Worm (Caenorhabditis elegans) whole organism, L4 larva: ENCODE data around the gene vgln-1.

Experiments used
- F10B5.3 ChIP-seq: sonication (generic microtip); optimal IDR thresholded peaks from 2 replicates; lab custom pipeline; 2016; ENCODE audit warnings: mild to moderate bottlenecking, missing genetic modification characterization, missing compliant biosample characterization
- T20F7.1 ChIP-seq: fragments of 200-800 bp; sonication (Bioruptor generic); optimal IDR thresholded peaks from 2 replicates; lab custom pipeline; 2018; ENCODE audit warnings: mild to moderate bottlenecking, missing genetic modification characterization, missing compliant biosample characterization
- Y105C5A.15 ChIP-seq: fragments of 200-800 bp; sonication (Bioruptor generic); IDR thresholded peaks from 2 replicates; pipeline ENCODE4 v1.3.6; 2022; ENCODE audit warnings: missing genetic modification characterization, missing compliant biosample characterization
- Y48G9A.11 ChIP-seq: fragments of 200-800 bp; sonication (Bioruptor generic); IDR thresholded peaks from 2 replicates; pipeline ENCODE4 v1.3.6; 2022; ENCODE audit warnings: missing genetic modification reagents, missing genetic modification characterization, missing compliant biosample characterization
- ZK546.5 ChIP-seq, 2 experiments: sonication (generic microtip); optimal IDR thresholded peaks; 2 replicates each; lab custom pipeline; 2017; ENCODE audit warnings: missing biosample characterization in 2 of 2, missing genetic modification characterization in 2 of 2
- aha-1 ChIP-seq: fragments of 150-350 bp; peaks from one replicate; lab custom pipeline; 2014; ENCODE audit warnings: missing biosample characterization, missing genetic modification characterization
- ceh-20 ChIP-seq: fragments of 200-800 bp; sonication (Bioruptor generic); IDR thresholded peaks from 2 replicates; pipeline ENCODE4 v1.3.6; 2022; ENCODE audit warnings: missing genetic modification reagents, missing genetic modification characterization, missing compliant biosample characterization
- ces-1 ChIP-seq: fragments of 150-350 bp; sonication (generic microtip); optimal IDR thresholded peaks from 4 replicates; lab custom pipeline; 2014; ENCODE audit warnings: missing biosample characterization, missing genetic modification reagents, missing genetic modification characterization
- cey-2 ChIP-seq: sonication (generic microtip); optimal IDR thresholded peaks from 3 replicates; lab custom pipeline; 2017; ENCODE audit warnings: missing genetic modification characterization, mild to moderate bottlenecking, missing compliant biosample characterization, antibody characterized with exemption, borderline replicate concordance; ENCODE audit not compliant: insufficient read depth
- daf-16 ChIP-seq, 3 experiments: sonication (generic microtip); optimal IDR thresholded peaks; 2 replicates each; lab custom pipeline; 2016 to 2017; ENCODE audit warnings: missing genetic modification characterization in 3 of 3, missing genetic modification reagents in 3 of 3, mild to moderate bottlenecking in 2 of 3, missing compliant biosample characterization in 2 of 3, missing biosample characterization in 1 of 3, moderate library complexity in 1 of 3
- daf-19 ChIP-seq: fragments of 200-800 bp; sonication (Bioruptor generic); conservative IDR thresholded peaks from 2 replicates; pipeline ENCODE4 v1.3.6; 2022; ENCODE audit warnings: missing genetic modification characterization, missing compliant biosample characterization
- daf-8 ChIP-seq: fragments of 200-800 bp; sonication (Bioruptor generic); IDR thresholded peaks from 2 replicates; pipeline ENCODE4 v1.3.6; 2022; ENCODE audit warnings: missing genetic modification characterization, missing compliant biosample characterization
- dmd-8 ChIP-seq: fragments of 200-800 bp; sonication (Bioruptor generic); IDR thresholded peaks from 2 replicates; pipeline ENCODE4 v1.3.6; 2022; ENCODE audit warnings: missing genetic modification characterization, missing compliant biosample characterization
- dmd-9 ChIP-seq: fragments of 200-800 bp; sonication (Bioruptor generic); IDR thresholded peaks from 2 replicates; pipeline ENCODE4 v1.3.6; 2022; ENCODE audit warnings: missing genetic modification reagents, missing genetic modification characterization, missing compliant biosample characterization
- dpl-1 ChIP-seq: fragments of 150-350 bp; optimal IDR thresholded peaks from 2 replicates; lab custom pipeline; 2014; ENCODE audit warnings: missing biosample characterization, missing genetic modification reagents, missing genetic modification characterization
- dve-1 ChIP-seq: sonication (generic microtip); optimal IDR thresholded peaks from 2 replicates; lab custom pipeline; 2017; ENCODE audit warnings: antibody characterized with exemption, mild to moderate bottlenecking, missing genetic modification characterization, missing compliant biosample characterization; ENCODE audit not compliant: insufficient read depth
- fkh-10 ChIP-seq: fragments of 150-350 bp; optimal IDR thresholded peaks from 2 replicates; lab custom pipeline; 2014; ENCODE audit warnings: missing biosample characterization, missing genetic modification reagents, missing genetic modification characterization
- fos-1 ChIP-seq: fragments of 150-350 bp; optimal IDR thresholded peaks from 2 replicates; lab custom pipeline; 2014; ENCODE audit warnings: missing biosample characterization, missing genetic modification characterization
- hif-1 ChIP-seq, 2 experiments: sonication (generic microtip); optimal IDR thresholded peaks; 2 replicates each; lab custom pipeline; 2016 to 2017; ENCODE audit warnings: missing compliant biosample characterization in 2 of 2, missing genetic modification characterization in 2 of 2, missing genetic modification reagents in 2 of 2, missing genotype in 2 of 2, mild to moderate bottlenecking in 1 of 2
- hlh-11 ChIP-seq: fragments of 200-800 bp; sonication (Bioruptor generic); optimal IDR thresholded peaks from 2 replicates; lab custom pipeline; 2018; ENCODE audit warnings: mild to moderate bottlenecking, missing genetic modification characterization, missing compliant biosample characterization
- hlh-30 ChIP-seq: sonication (generic microtip); optimal IDR thresholded peaks from 2 replicates; lab custom pipeline; 2017; ENCODE audit warnings: antibody characterized with exemption, mild to moderate bottlenecking, missing genetic modification characterization, missing compliant biosample characterization; ENCODE audit not compliant: insufficient read depth
- jun-1 ChIP-seq: fragments of 150-350 bp; optimal IDR thresholded peaks from 2 replicates; lab custom pipeline; 2014; ENCODE audit warnings: missing biosample characterization, missing genetic modification reagents, missing genetic modification characterization
- lim-7 ChIP-seq: fragments of 200-800 bp; sonication (Bioruptor generic); IDR thresholded peaks from 2 replicates; pipeline ENCODE4 v1.3.6; 2022; ENCODE audit warnings: missing genetic modification characterization, missing compliant biosample characterization
- lin-1 ChIP-seq: fragments of 200-800 bp; sonication (Bioruptor generic); IDR thresholded peaks from 2 replicates; pipeline ENCODE4 v1.3.6; 2022; ENCODE audit warnings: missing genetic modification reagents, missing genetic modification characterization, missing compliant biosample characterization
- lin-13 ChIP-seq: fragments of 150-350 bp; optimal IDR thresholded peaks from 2 replicates; lab custom pipeline; 2014; ENCODE audit warnings: missing biosample characterization, missing genetic modification reagents, missing genetic modification characterization
- lin-38 ChIP-seq: fragments of 200-800 bp; sonication (Bioruptor generic); IDR thresholded peaks from 2 replicates; pipeline ENCODE4 v1.3.6; 2022; ENCODE audit warnings: missing genetic modification reagents, missing genetic modification characterization, missing compliant biosample characterization
- madf-5 ChIP-seq, 2 experiments: fragments of 200-800 bp; sonication (Bioruptor generic); IDR thresholded peaks; 2 replicates each; pipeline ENCODE4 v1.3.6; 2022; ENCODE audit warnings: missing compliant biosample characterization in 2 of 2, missing genetic modification characterization in 2 of 2
- mdt-29 ChIP-seq: fragments of 200-800 bp; sonication (Bioruptor generic); IDR thresholded peaks from 2 replicates; pipeline ENCODE4 v1.3.6; 2022; ENCODE audit warnings: missing genetic modification reagents, missing genetic modification characterization, missing compliant biosample characterization
- nhr-102 ChIP-seq: sonication (generic microtip); optimal IDR thresholded peaks from 2 replicates; lab custom pipeline; 2016; ENCODE audit warnings: mild to moderate bottlenecking, missing genetic modification characterization, moderate library complexity, missing compliant biosample characterization
- nhr-25 ChIP-seq: sonication (generic microtip); optimal IDR thresholded peaks from 2 replicates; lab custom pipeline; 2017; ENCODE audit warnings: missing genetic modification characterization, mild to moderate bottlenecking, missing compliant biosample characterization, antibody characterized with exemption, moderate library complexity, borderline replicate concordance; ENCODE audit not compliant: insufficient read depth
- nhr-28 ChIP-seq: fragments of 150-350 bp; optimal IDR thresholded peaks from 2 replicates; lab custom pipeline; 2014; ENCODE audit warnings: missing biosample characterization, missing genetic modification characterization
- nhr-41 ChIP-seq: fragments of 200-800 bp; sonication (Bioruptor generic); IDR thresholded peaks from 2 replicates; pipeline ENCODE4 v1.3.6; 2022; ENCODE audit warnings: missing genetic modification reagents, missing genetic modification characterization, missing compliant biosample characterization
- nhr-42 ChIP-seq: fragments of 200-800 bp; sonication (Bioruptor generic); IDR thresholded peaks from 2 replicates; pipeline ENCODE4 v1.3.6; 2022; ENCODE audit warnings: missing genetic modification characterization, missing compliant biosample characterization
- nhr-6 ChIP-seq: fragments of 150-350 bp; optimal IDR thresholded peaks from 2 replicates; lab custom pipeline; 2014; ENCODE audit warnings: missing biosample characterization, missing genetic modification characterization
- nhr-76 ChIP-seq: fragments of 150-350 bp; optimal IDR thresholded peaks from 2 replicates; lab custom pipeline; 2014; ENCODE audit warnings: missing biosample characterization, missing genetic modification characterization
- nhr-77 ChIP-seq: fragments of 150-350 bp; optimal IDR thresholded peaks from 2 replicates; lab custom pipeline; 2014; ENCODE audit warnings: missing biosample characterization, missing genetic modification characterization
- rbr-2 ChIP-seq: sonication (generic microtip); optimal IDR thresholded peaks from 2 replicates; lab custom pipeline; 2016; ENCODE audit warnings: missing genotype, missing genetic modification characterization, missing compliant biosample characterization
- saeg-2 ChIP-seq: fragments of 200-800 bp; sonication (Bioruptor generic); IDR thresholded peaks from 2 replicates; pipeline ENCODE4 v1.3.6; 2022; ENCODE audit warnings: missing genetic modification reagents, missing genetic modification characterization, missing compliant biosample characterization
- skn-1 ChIP-seq: fragments of 150-350 bp; optimal IDR thresholded peaks from 2 replicates; lab custom pipeline; 2014; ENCODE audit warnings: missing biosample characterization, missing genetic modification characterization
- snpc-1.2 ChIP-seq: fragments of 200-800 bp; sonication (Bioruptor generic); IDR thresholded peaks from 2 replicates; pipeline ENCODE4 v1.3.6; 2022; ENCODE audit warnings: missing genetic modification reagents, missing genetic modification characterization, missing compliant biosample characterization
- snpc-4 ChIP-seq: fragments of 150-350 bp; optimal IDR thresholded peaks from 2 replicates; lab custom pipeline; 2014; ENCODE audit warnings: missing biosample characterization, missing genetic modification characterization
- tag-97 ChIP-seq: fragments of 200-800 bp; sonication (Bioruptor generic); IDR thresholded peaks from 2 replicates; pipeline ENCODE4 v1.3.6; 2022; ENCODE audit warnings: missing genetic modification characterization, missing compliant biosample characterization
- tra-1 ChIP-seq: fragments of 200-800 bp; sonication (Bioruptor generic); IDR thresholded peaks from 2 replicates; pipeline ENCODE4 v1.3.6; 2022; ENCODE audit warnings: missing genetic modification reagents, missing genetic modification characterization, missing compliant biosample characterization
- unc-130 ChIP-seq: sonication (generic microtip); optimal IDR thresholded peaks from 2 replicates; lab custom pipeline; 2016; ENCODE audit warnings: missing genetic modification reagents, missing genetic modification characterization, missing compliant biosample characterization
- unc-62 ChIP-seq, 3 experiments: fragments of 150-350 bp in 1 of 3; sonication (generic microtip); optimal IDR thresholded peaks in 2 of 3; peaks in 1 of 3; 1 replicate in 1 of 3; 2 replicates in 2 of 3; lab custom pipeline; 2014 to 2017; ENCODE audit warnings: missing biosample characterization in 3 of 3, missing genetic modification characterization in 3 of 3, missing genetic modification reagents in 3 of 3, missing genotype in 1 of 3
- zip-11 ChIP-seq: fragments of 200-800 bp; sonication (Bioruptor generic); IDR thresholded peaks from 2 replicates; pipeline ENCODE4 v1.3.6; 2022; ENCODE audit warnings: missing genetic modification characterization, missing compliant biosample characterization

Gene vgln-1

ce11 chrII:9886216-9886615, 4.7 kb downstream of the vgln-1 start, which contains the start of gene algn-8 (continued):
- TF ChIP-seq tag-97 (GFP tag; lab: Robert Waterston, UW), result no peak
- TF ChIP-seq ZK546.5 (tag; optimal IDR thresholded peaks at IDR 0.05; lab: Kevin White, UChicago), result no peak
- TF ChIP-seq snpc-1.2 (GFP tag; lab: Robert Waterston, UW), result no peak
- no peak for TF ChIP-seq snpc-4
- no peak for TF ChIP-seq daf-19 (GFP tag; lab: Robert Waterston, UW)
- no peak for TF ChIP-seq daf-16 (GFP tag; optimal IDR thresholded peaks at IDR 0.05; lab: Kevin White, UChicago)
- TF ChIP-seq daf-16 (tag; optimal IDR thresholded peaks at IDR 0.05; lab: Kevin White, UChicago), result no peak
- no peak for TF ChIP-seq skn-1 (tag; lab: Kevin White, UChicago)
- TF ChIP-seq Y48G9A.11, result no peak
- TF ChIP-seq Y105C5A.15, result no peak
- no peak for TF ChIP-seq hlh-11 (tag; lab: Kevin White, UChicago)
- no peak for TF ChIP-seq dmd-8 (GFP tag; lab: Robert Waterston, UW)
- TF ChIP-seq nhr-77 (tag; lab: Kevin White, UChicago), result no peak
- TF ChIP-seq nhr-42 (GFP tag; lab: Robert Waterston, UW), result no peak
- peak; percentile 3 for TF ChIP-seq F10B5.3 (tag; lab: Kevin White, UChicago)
- no peak for TF ChIP-seq aha-1
- peak; percentile 26 for TF ChIP-seq nhr-25 (tag; lab: Kevin White, UChicago)
- no peak for TF ChIP-seq unc-130 (GFP tag; lab: Kevin White, UChicago)
- TF ChIP-seq fos-1 (tag; lab: Kevin White, UChicago), result no peak
- TF ChIP-seq jun-1 (tag; lab: Kevin White, UChicago), result no peak
- TF ChIP-seq rbr-2 (tag; lab: Kevin White, UChicago), result no peak
- TF ChIP-seq ces-1 (GFP tag; lab: Kevin White, UChicago), result no peak
- no peak for TF ChIP-seq madf-5 (GFP tag; IDR thresholded peaks at IDR 0.05; lab: Robert Waterston, UW)
- TF ChIP-seq nhr-41 (GFP tag; lab: Robert Waterston, UW), result no peak
- 0 out of 2 replicates have a peak, but pooled peaks have one; percentile 18 for TF ChIP-seq lim-7 (GFP tag; lab: Robert Waterston, UW)
- TF ChIP-seq dmd-9 (GFP tag; lab: Robert Waterston, UW), result no peak
- TF ChIP-seq dpl-1, result no peak
- no peak for TF ChIP-seq saeg-2 (GFP tag; lab: Robert Waterston, UW)
- no peak for TF ChIP-seq nhr-76
- peak; percentile 32 for TF ChIP-seq nhr-102 (tag; lab: Kevin White, UChicago)
- TF ChIP-seq lin-38, result no peak
- no peak for TF ChIP-seq zip-11 (GFP tag; lab: Robert Waterston, UW)
- 0 out of 2 replicates have a peak, but pooled peaks have one; percentile 16 for TF ChIP-seq tra-1
- no peak for TF ChIP-seq T20F7.1 (GFP tag; lab: Kevin White, UChicago)
- TF ChIP-seq cey-2, result no peak
- no peak for TF ChIP-seq dve-1 (tag; lab: Kevin White, UChicago)
- TF ChIP-seq lin-13 (GFP tag; lab: Kevin White, UChicago), result no peak
- TF ChIP-seq ceh-20, result no peak
- no peak for TF ChIP-seq lin-1
- TF ChIP-seq daf-8, result no peak
- TF ChIP-seq mdt-29 (GFP tag; lab: Robert Waterston, UW), result no peak
- TF ChIP-seq nhr-28, result no peak
- no peak for TF ChIP-seq unc-62 (GFP tag; optimal IDR thresholded peaks at IDR 0.05 in 1 of 2; lab: Kevin White, UChicago)
- TF ChIP-seq unc-62 (tag; optimal IDR thresholded peaks at IDR 0.05; lab: Kevin White, UChicago), result no peak
- TF ChIP-seq hlh-30 (tag; lab: Kevin White, UChicago), result no peak
- no peak for TF ChIP-seq fkh-10 (GFP tag; lab: Kevin White, UChicago)
- no peak for TF ChIP-seq nhr-6 (tag; lab: Kevin White, UChicago)
- TF ChIP-seq hif-1 (tag; optimal IDR thresholded peaks at IDR 0.05; lab: Kevin White, UChicago), result no peak
